Fruit fly (Drosophila melanogaster) whole organism, embryonic: ENCODE results near the gene CG33668.
A peak's percentile ranks its signal among the peaks of the same experiment; 100 is the strongest.
"Not testable (repeated sequence)": the region's sequence is repeated elsewhere in the genome, so short reads cannot be mapped to it uniquely, and the experiment has no call there.

Experiments used
- C15 ChIP-seq: fragments of 200-800 bp; sonication (Bioruptor generic); IDR thresholded peaks from 3 replicates; pipeline ENCODE4 v1.3.6; 2022; ENCODE audit warnings: missing biosample characterization, missing genetic modification characterization
- CG10274 ChIP-seq: fragments of 200-800 bp; sonication (Bioruptor generic); optimal IDR thresholded peaks from 3 replicates; lab custom pipeline; 2017; ENCODE audit warnings: missing biosample characterization, mild to moderate bottlenecking, missing genetic modification characterization
- CG11085 ChIP-seq: fragments of 200-800 bp; sonication (Bioruptor generic); IDR thresholded peaks from 2 replicates; pipeline ENCODE4 v1.3.6; 2022; ENCODE audit warnings: missing biosample characterization, missing genetic modification characterization
- CG11696 ChIP-seq: fragments of 200-800 bp; sonication (Bioruptor generic); IDR thresholded peaks from 2 replicates; pipeline ENCODE4 v1.3.6; 2022; ENCODE audit warnings: missing biosample characterization, missing genetic modification characterization
- CG1233 ChIP-seq: fragments of 200-800 bp; sonication (Bioruptor generic); optimal IDR thresholded peaks from 4 replicates; lab custom pipeline; 2018; ENCODE audit warnings: missing biosample characterization, mild to moderate bottlenecking, missing genetic modification characterization
- CG13775 ChIP-seq: fragments of 200-800 bp; sonication (Bioruptor generic); optimal IDR thresholded peaks from 3 replicates; lab custom pipeline; 2017; ENCODE audit warnings: missing biosample characterization, mild to moderate bottlenecking, missing genetic modification characterization
- CG13894 ChIP-seq: fragments of 200-800 bp; sonication (Bioruptor generic); optimal IDR thresholded peaks from 3 replicates; lab custom pipeline; 2018; ENCODE audit warnings: missing biosample characterization, mild to moderate bottlenecking, missing genetic modification characterization, moderate library complexity
- CG14710 ChIP-seq: fragments of 200-800 bp; sonication (Bioruptor generic); optimal IDR thresholded peaks from 3 replicates; lab custom pipeline; 2019; ENCODE audit warnings: missing biosample characterization, mild to moderate bottlenecking, missing genetic modification characterization, moderate library complexity
- CG1529 ChIP-seq: fragments of 200-800 bp; sonication (Bioruptor generic); optimal IDR thresholded peaks from 3 replicates; lab custom pipeline; 2018; ENCODE audit warnings: missing biosample characterization, missing genetic modification characterization
- CG15479 ChIP-seq: fragments of 200-800 bp; sonication (Bioruptor generic); optimal IDR thresholded peaks from 3 replicates; lab custom pipeline; 2019; ENCODE audit warnings: missing biosample characterization, mild to moderate bottlenecking, missing genetic modification characterization, moderate library complexity
- CG15696 ChIP-seq: fragments of 200-800 bp; sonication (Bioruptor generic); optimal IDR thresholded peaks from 2 replicates; lab custom pipeline; 2019; ENCODE audit warnings: missing biosample characterization, mild to moderate bottlenecking, missing genetic modification characterization, moderate library complexity
- CG1647 ChIP-seq: fragments of 200-800 bp; sonication (Bioruptor generic); optimal IDR thresholded peaks from 3 replicates; lab custom pipeline; 2016; ENCODE audit warnings: missing biosample characterization, missing genetic modification characterization
- CG18619 ChIP-seq: fragments of 200-800 bp; sonication (Bioruptor generic); optimal IDR thresholded peaks from 3 replicates; lab custom pipeline; 2017; ENCODE audit warnings: missing biosample characterization, mild to moderate bottlenecking, missing genetic modification characterization
- CG4360 ChIP-seq: fragments of 200-800 bp; sonication (Bioruptor generic); IDR thresholded peaks from 2 replicates; pipeline ENCODE4 v1.3.6; 2022; ENCODE audit warnings: missing biosample characterization, missing genetic modification characterization
- CG4404 ChIP-seq: fragments of 200-800 bp; sonication (Bioruptor generic); IDR thresholded peaks from 2 replicates; pipeline ENCODE4 v1.3.6; 2022; ENCODE audit warnings: missing biosample characterization, missing genetic modification characterization
- CG5245 ChIP-seq: fragments of 200-800 bp; sonication (Bioruptor generic); optimal IDR thresholded peaks from 3 replicates; lab custom pipeline; 2016; ENCODE audit warnings: missing biosample characterization, missing genetic modification characterization
- CG6254 ChIP-seq: fragments of 200-800 bp; sonication (Bioruptor generic); optimal IDR thresholded peaks from 3 replicates; lab custom pipeline; 2017; ENCODE audit warnings: mild to moderate bottlenecking, missing biosample characterization, missing genetic modification reagents, missing genetic modification characterization
- CG6272 ChIP-seq: fragments of 200-800 bp; sonication (Bioruptor generic); IDR thresholded peaks from 2 replicates; pipeline ENCODE4 v1.3.6; 2022; ENCODE audit warnings: missing biosample characterization, missing genetic modification characterization
- CG6683 ChIP-seq: fragments of 200-800 bp; sonication (Bioruptor generic); optimal IDR thresholded peaks from 2 replicates; lab custom pipeline; 2017; ENCODE audit warnings: missing biosample characterization, mild to moderate bottlenecking, missing genetic modification characterization, missing genetic modification reagents
- CG6765 ChIP-seq: fragments of 200-800 bp; sonication (Bioruptor generic); optimal IDR thresholded peaks from 3 replicates; lab custom pipeline; 2017; ENCODE audit warnings: missing biosample characterization, mild to moderate bottlenecking, missing genetic modification characterization
- CG6813 ChIP-seq: fragments of 200-800 bp; sonication (Bioruptor generic); optimal IDR thresholded peaks from 2 replicates; lab custom pipeline; 2017; ENCODE audit warnings: missing biosample characterization, missing genetic modification characterization, mild to moderate bottlenecking, moderate library complexity, missing genetic modification reagents
- CG7987 ChIP-seq: fragments of 200-800 bp; sonication (Bioruptor generic); optimal IDR thresholded peaks from 2 replicates; lab custom pipeline; 2018; ENCODE audit warnings: missing biosample characterization, mild to moderate bottlenecking, missing genetic modification characterization, moderate library complexity
- CG8478 ChIP-seq: fragments of >200 bp; optimal IDR thresholded peaks from 2 replicates; lab custom pipeline; 2018
- CG9727 ChIP-seq: fragments of 200-800 bp; sonication (Bioruptor generic); optimal IDR thresholded peaks from 3 replicates; lab custom pipeline; 2017; ENCODE audit warnings: missing biosample characterization, mild to moderate bottlenecking, missing genetic modification characterization
- Chrac-16 ChIP-seq: fragments of 200-800 bp; sonication (Bioruptor generic); optimal IDR thresholded peaks from 3 replicates; lab custom pipeline; 2016; ENCODE audit warnings: missing biosample characterization, missing genetic modification characterization
- D19B ChIP-seq: fragments of 200-800 bp; sonication (Bioruptor generic); optimal IDR thresholded peaks from 2 replicates; lab custom pipeline; 2017; ENCODE audit warnings: missing biosample characterization, mild to moderate bottlenecking, missing genetic modification characterization
- Dip2 ChIP-seq: fragments of 200-800 bp; sonication (Bioruptor generic); IDR thresholded peaks from 2 replicates; pipeline ENCODE4 v1.3.6; 2022; ENCODE audit warnings: missing biosample characterization, missing genetic modification characterization
- HHEX ChIP-seq: fragments of 200-800 bp; sonication (Bioruptor generic); optimal IDR thresholded peaks from 3 replicates; lab custom pipeline; 2017; ENCODE audit warnings: missing biosample characterization, mild to moderate bottlenecking, missing genetic modification characterization, missing genetic modification reagents
- Hr3 ChIP-seq: fragments of 200-800 bp; sonication (Bioruptor generic); optimal IDR thresholded peaks from 3 replicates; lab custom pipeline; 2016; ENCODE audit warnings: missing biosample characterization, missing genetic modification characterization
- MTF-1 ChIP-seq: fragments of 200-800 bp; sonication (Bioruptor generic); optimal IDR thresholded peaks from 2 replicates; lab custom pipeline; 2018; ENCODE audit warnings: missing biosample characterization, mild to moderate bottlenecking, missing genetic modification characterization, borderline replicate concordance
- Max ChIP-seq: fragments of 200-800 bp; sonication (Bioruptor generic); optimal IDR thresholded peaks from 2 replicates; lab custom pipeline; 2016; ENCODE audit warnings: missing biosample characterization, mild to moderate bottlenecking, missing genetic modification characterization
- Meics ChIP-seq: fragments of 200-800 bp; sonication (Bioruptor generic); optimal IDR thresholded peaks from 2 replicates; lab custom pipeline; 2017; ENCODE audit warnings: missing biosample characterization, mild to moderate bottlenecking, missing genetic modification characterization
- Poxn ChIP-seq: fragments of 200-800 bp; sonication (Bioruptor generic); IDR thresholded peaks from 2 replicates; pipeline ENCODE4 v1.3.6; 2022; ENCODE audit warnings: missing biosample characterization, missing genetic modification characterization
- Sin3A ChIP-seq: fragments of >200 bp; optimal IDR thresholded peaks from 2 replicates; lab custom pipeline; 2018
- aop ChIP-seq: fragments of 200-800 bp; sonication (Bioruptor generic); IDR thresholded peaks from 2 replicates; pipeline ENCODE4 v1.3.6; 2022; ENCODE audit warnings: missing biosample characterization, missing genetic modification characterization
- ara ChIP-seq: fragments of 200-800 bp; sonication (Bioruptor generic); IDR thresholded peaks from 2 replicates; pipeline ENCODE4 v1.3.6; 2022; ENCODE audit warnings: missing biosample characterization, missing genetic modification characterization
- cad ChIP-seq: fragments of >200 bp; optimal IDR thresholded peaks from 2 replicates; lab custom pipeline; 2017; ENCODE audit warnings: missing biosample characterization, missing genetic modification characterization
- fd102C ChIP-seq: fragments of 200-800 bp; sonication (Bioruptor generic); optimal IDR thresholded peaks from 2 replicates; lab custom pipeline; 2018; ENCODE audit warnings: missing biosample characterization, mild to moderate bottlenecking, missing genetic modification characterization, moderate library complexity
- ftz-f1 ChIP-seq: fragments of 200-800 bp; sonication (Bioruptor generic); optimal IDR thresholded peaks from 2 replicates; lab custom pipeline; 2016; ENCODE audit warnings: missing biosample characterization, missing genetic modification characterization
- gcm2 ChIP-seq: fragments of 200-800 bp; sonication (Bioruptor generic); optimal IDR thresholded peaks from 2 replicates; lab custom pipeline; 2016; ENCODE audit warnings: missing biosample characterization, missing genetic modification characterization
- her ChIP-seq: fragments of 200-800 bp; sonication (Bioruptor generic); optimal IDR thresholded peaks from 2 replicates; lab custom pipeline; 2016; ENCODE audit warnings: missing biosample characterization, missing genetic modification characterization
- klu ChIP-seq: fragments of 200-800 bp; sonication (Bioruptor generic); IDR thresholded peaks from 2 replicates; pipeline ENCODE4 v1.3.6; 2022; ENCODE audit warnings: missing biosample characterization, missing genetic modification characterization
- odd ChIP-seq: fragments of 200-800 bp; sonication (Bioruptor generic); optimal IDR thresholded peaks from 2 replicates; lab custom pipeline; 2017; ENCODE audit warnings: missing biosample characterization, mild to moderate bottlenecking, missing genetic modification characterization
- org-1 ChIP-seq: fragments of 200-800 bp; sonication (Bioruptor generic); optimal IDR thresholded peaks from 2 replicates; lab custom pipeline; 2017; ENCODE audit warnings: missing biosample characterization, missing genetic modification characterization
- run ChIP-seq: fragments of 200-800 bp; sonication (Bioruptor generic); optimal IDR thresholded peaks from 3 replicates; lab custom pipeline; 2018; ENCODE audit warnings: missing biosample characterization, mild to moderate bottlenecking, missing genetic modification characterization
- sens-2 ChIP-seq: fragments of 200-800 bp; sonication (Bioruptor generic); IDR thresholded peaks from 2 replicates; pipeline ENCODE4 v1.3.6; 2022; ENCODE audit warnings: missing biosample characterization, missing genetic modification characterization
- sisA ChIP-seq: fragments of 200-800 bp; sonication (Bioruptor generic); IDR thresholded peaks from 2 replicates; pipeline ENCODE4 v1.3.6; 2022; ENCODE audit warnings: missing biosample characterization, missing genetic modification characterization
- tgo ChIP-seq: fragments of 200-800 bp; sonication (Bioruptor generic); IDR thresholded peaks from 3 replicates; pipeline ENCODE4 v1.3.6; 2022; ENCODE audit warnings: missing biosample characterization, missing genetic modification characterization
- vvl ChIP-seq: fragments of 200-800 bp; sonication (Bioruptor generic); IDR thresholded peaks from 2 replicates; pipeline ENCODE4 v1.3.6; 2022; ENCODE audit warnings: missing biosample characterization, missing genetic modification characterization

The CG33668 gene

DNA sequence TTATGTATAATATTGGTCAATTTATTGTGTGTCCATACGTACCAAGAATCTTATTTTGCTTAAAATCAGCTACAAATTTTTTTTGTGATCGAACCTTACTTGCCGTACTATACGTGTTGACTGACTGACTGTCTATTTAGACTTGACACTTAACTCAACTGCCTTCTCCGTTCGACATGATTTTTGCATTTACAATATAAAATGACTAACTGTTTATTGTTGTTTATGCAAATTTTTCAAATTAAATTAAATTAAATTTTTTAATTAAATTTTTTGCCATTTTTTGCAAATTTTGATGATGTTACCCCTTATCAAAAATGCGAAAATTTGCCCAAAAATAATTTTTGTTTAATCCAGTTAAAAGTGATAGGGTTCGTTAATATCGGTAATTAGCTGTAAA is at the start of gene CG33668:
CG33668 (minus strand) TSS at position 101 of the 400 bp plus-strand sequence.
- not testable (repeated sequence) for TF ChIP-seq CG1233 (GFP tag; lab: Kevin White, UChicago); her (GFP tag; lab: Kevin White, UChicago); CG4360 (GFP tag; lab: Robert Waterston, UW)

DNA sequence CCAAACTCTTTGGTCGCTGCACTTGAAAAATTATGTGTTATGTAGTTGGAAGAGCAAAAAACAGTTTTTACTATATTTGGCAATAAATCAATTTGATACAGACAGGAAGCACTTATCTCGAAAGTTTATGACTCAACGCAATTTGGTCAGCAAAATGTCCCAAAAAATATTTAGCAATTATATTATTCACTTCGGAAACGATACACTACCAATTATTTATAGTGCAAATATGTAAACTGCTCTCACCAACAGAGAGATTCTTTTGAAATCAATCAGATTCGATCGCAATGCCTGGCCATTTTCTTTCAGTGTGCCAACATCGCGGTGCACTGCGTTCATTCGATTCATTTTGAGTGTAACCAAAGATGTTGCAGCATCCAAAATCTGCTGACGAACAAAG is 38.7 kb upstream of the CG33668 start:
- no peak for TF ChIP-seq Meics (GFP tag; lab: Kevin White, UChicago)
- TF ChIP-seq CG6254 (GFP tag; lab: Kevin White, UChicago) = no peak
- TF ChIP-seq CG8478 (lab: Kevin White, UChicago) = no peak
- TF ChIP-seq CG14710 = no peak
- TF ChIP-seq aop (GFP tag; lab: Robert Waterston, UW) = no peak
- no peak for TF ChIP-seq tgo

DNA sequence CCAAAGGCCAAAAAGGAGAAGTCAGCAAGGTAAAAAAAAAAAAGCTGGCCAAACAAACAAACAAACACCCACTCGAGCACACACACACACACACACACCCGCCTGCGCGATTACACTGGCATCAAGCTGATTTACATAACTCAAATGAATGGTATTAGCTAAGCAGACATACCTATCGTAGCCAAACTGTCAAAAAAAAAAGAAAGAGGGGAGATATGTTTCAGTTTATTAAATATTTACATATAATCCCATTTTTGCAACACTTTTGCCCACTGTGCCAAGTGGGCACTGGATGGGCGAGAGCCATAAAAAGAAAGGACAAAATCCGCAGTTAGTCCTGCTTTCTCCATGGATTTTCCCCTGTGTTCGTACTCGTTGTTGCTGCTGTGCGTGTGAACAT is 20.3 kb upstream of the CG33668 start:
- TF ChIP-seq ara (GFP tag; lab: Robert Waterston, UW) = 0 out of 2 replicates have a peak, but pooled peaks have one; percentile 19
- no peak for TF ChIP-seq org-1 (GFP tag; lab: Kevin White, UChicago)
- TF ChIP-seq Hr3 (GFP tag; lab: Kevin White, UChicago) = no peak
- TF ChIP-seq Sin3A (lab: Kevin White, UChicago) = no peak
- TF ChIP-seq CG13775 = no peak
- TF ChIP-seq D19B (GFP tag; lab: Kevin White, UChicago) = peak; percentile 15
- TF ChIP-seq klu (GFP tag; lab: Robert Waterston, UW) = peak; percentile 19; the same call in 1 of the 2 replicates
- no peak for TF ChIP-seq CG5245
- peak; percentile 76 for TF ChIP-seq vvl (GFP tag; lab: Robert Waterston, UW)
- TF ChIP-seq ftz-f1 (GFP tag; lab: Kevin White, UChicago) = no peak
- no peak for TF ChIP-seq gcm2
- TF ChIP-seq run (tag; lab: Kevin White, UChicago) = no peak
- TF ChIP-seq CG4404 (GFP tag; lab: Robert Waterston, UW) = peak; percentile 46; the same call in 1 of the 2 replicates
- TF ChIP-seq Poxn = no peak
- TF ChIP-seq CG10274 (GFP tag; lab: Kevin White, UChicago) = no peak
- no peak for TF ChIP-seq C15 (GFP tag; lab: Robert Waterston, UW)
- no peak for TF ChIP-seq fd102C (GFP tag; lab: Kevin White, UChicago)
- no peak for TF ChIP-seq CG6765
- TF ChIP-seq CG6813 (GFP tag; lab: Kevin White, UChicago) = peak; percentile 63
- peak; percentile 23 for TF ChIP-seq CG9727 (GFP tag; lab: Kevin White, UChicago)
- peak; percentile 22; the same call in 1 of the 2 replicates for TF ChIP-seq sisA (GFP tag; lab: Robert Waterston, UW)
- TF ChIP-seq CG7987 = no peak
- TF ChIP-seq CG11085 (GFP tag; lab: Robert Waterston, UW) = 0 out of 2 replicates have a peak, but pooled peaks have one; percentile 41
- TF ChIP-seq CG6683 (GFP tag; lab: Kevin White, UChicago) = peak; percentile 35
- TF ChIP-seq CG15479 = no peak
- peak; percentile 38; the same call in 1 of the 2 replicates for TF ChIP-seq sens-2 (GFP tag; lab: Robert Waterston, UW)
- no peak for TF ChIP-seq Max (GFP tag; lab: Kevin White, UChicago)
- no peak for TF ChIP-seq CG18619 (GFP tag; lab: Kevin White, UChicago)
- TF ChIP-seq Dip2 (GFP tag; lab: Robert Waterston, UW) = no peak
- no peak for TF ChIP-seq cad (GFP tag; lab: Kevin White, UChicago)
- no peak for TF ChIP-seq Chrac-16 (GFP tag; lab: Kevin White, UChicago)
- no peak for TF ChIP-seq CG1529 (GFP tag; lab: Kevin White, UChicago)
- 0 out of 2 replicates have a peak, but pooled peaks have one; percentile 38 for TF ChIP-seq CG6272 (GFP tag; lab: Robert Waterston, UW)
- TF ChIP-seq HHEX = peak; percentile 49
- no peak for TF ChIP-seq CG1647 (GFP tag; lab: Kevin White, UChicago)
- peak; percentile 55 for TF ChIP-seq CG13894 (tag; lab: Kevin White, UChicago)
- no peak for TF ChIP-seq odd (GFP tag; lab: Kevin White, UChicago)
- TF ChIP-seq CG15696 (tag; lab: Kevin White, UChicago) = no peak
- no peak for TF ChIP-seq MTF-1
- TF ChIP-seq CG11696 (GFP tag; lab: Robert Waterston, UW) = peak; percentile 42; the same call in 1 of the 2 replicates
